Fruit fly (Drosophila melanogaster) S2 (cell line): Measurements from ENCODE around the gene CG18493.

ENCODE experiments used
- CG8478 ChIP-seq: fragments of >200 bp; optimal IDR thresholded peaks from 2 replicates; lab custom pipeline; 2018
- CTCF ChIP-seq, 2 experiments: fragments of >200 bp; optimal IDR thresholded peaks; 2 replicates each; lab custom pipeline; 2018

- TF ChIP-seq CTCF (optimal IDR thresholded peaks at IDR 0.05; lab: Kevin White, UChicago) = no peak
- TF ChIP-seq CG8478 = no peak
These were observed 16.8 kb downstream of the CG18493 start for dm6 chr3R:19406852-19407251.
